Fruit fly (Drosophila melanogaster): ENCODE data around the gene CLIP-190.

DNA sequence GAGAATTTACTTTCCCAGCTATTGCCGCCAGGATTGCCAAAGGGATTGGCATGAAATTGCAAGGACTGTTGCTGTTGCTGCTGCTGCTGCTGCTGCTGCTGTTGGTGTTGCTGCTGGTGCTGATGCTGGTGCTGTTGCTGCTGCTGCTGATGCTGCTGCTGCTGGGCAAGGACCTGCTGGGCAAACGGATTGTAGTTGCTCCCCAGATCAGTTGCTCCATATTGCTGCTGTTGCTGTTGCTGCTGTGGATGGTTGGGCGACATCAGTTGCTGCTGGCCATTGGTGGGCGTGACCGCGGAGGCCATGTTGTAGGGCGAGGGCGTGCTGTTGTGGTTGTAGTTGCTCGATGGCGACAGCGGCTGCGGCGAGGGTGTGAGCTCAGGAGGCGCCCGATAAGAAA is 53.1 kb downstream of the CLIP-190 start:
- TF ChIP-seq ato (GFP tag; IDR thresholded peaks at IDR 0.05; ENCODE audit: partially characterized antibody) (no peak), al (GFP tag; IDR thresholded peaks at IDR 0.05) (no peak)
